Worm (Caenorhabditis elegans) whole organism, young adult: ENCODE measurements around the gene Y48A6B.14.

Experiments
- B0019.2 ChIP-seq: fragments of 200-800 bp; sonication (Bioruptor generic); conservative IDR thresholded peaks from 2 replicates; pipeline ENCODE4 v1.3.6; 2022; ENCODE audit warnings: missing genetic modification reagents, missing genetic modification characterization, missing compliant biosample characterization
- B0336.3 ChIP-seq: fragments of 200-800 bp; sonication (Bioruptor generic); IDR thresholded peaks from 2 replicates; pipeline ENCODE4 v1.3.6; 2022; ENCODE audit warnings: missing genetic modification characterization, missing compliant biosample characterization
- F33H1.4 ChIP-seq: fragments of 200-800 bp; sonication (Bioruptor generic); IDR thresholded peaks from 2 replicates; pipeline ENCODE4 v1.3.6; 2022; ENCODE audit warnings: missing genetic modification reagents, missing genetic modification characterization, missing compliant biosample characterization
- F39B2.1 ChIP-seq: fragments of 200-800 bp; sonication (Bioruptor generic); IDR thresholded peaks from 2 replicates; pipeline ENCODE4 v1.3.6; 2022; ENCODE audit warnings: missing genetic modification reagents, missing genetic modification characterization, missing compliant biosample characterization
- F49E8.2 ChIP-seq: sonication (generic microtip); optimal IDR thresholded peaks from 3 replicates; lab custom pipeline; 2017; ENCODE audit warnings: missing genetic modification characterization, mild to moderate bottlenecking, missing compliant biosample characterization, antibody characterized with exemption, moderate library complexity; ENCODE audit not compliant: insufficient read depth
- F57A8.1 ChIP-seq: fragments of 200-800 bp; sonication (Bioruptor generic); optimal IDR thresholded peaks from 2 replicates; lab custom pipeline; 2018; ENCODE audit warnings: mild to moderate bottlenecking, missing genetic modification characterization, moderate library complexity, missing compliant biosample characterization
- F57C9.4 ChIP-seq: sonication (generic microtip); optimal IDR thresholded peaks from 2 replicates; lab custom pipeline; 2017; ENCODE audit warnings: mild to moderate bottlenecking, missing genetic modification characterization, missing compliant biosample characterization
- Y53F4B.3 ChIP-seq: fragments of 200-800 bp; sonication (Bioruptor generic); IDR thresholded peaks from 2 replicates; pipeline ENCODE4 v1.3.6; 2022; ENCODE audit warnings: missing genetic modification reagents, missing genetic modification characterization, missing compliant biosample characterization
- Y67H2A.10 ChIP-seq: fragments of 200-800 bp; sonication (Bioruptor generic); conservative IDR thresholded peaks from 2 replicates; pipeline ENCODE4 v1.3.6; 2022; ENCODE audit warnings: missing genetic modification reagents, missing genetic modification characterization, missing compliant biosample characterization
- Y95B8A.8 ChIP-seq: fragments of 200-800 bp; sonication (Bioruptor generic); IDR thresholded peaks from 2 replicates; pipeline ENCODE4 v1.3.6; 2022; ENCODE audit warnings: missing genetic modification reagents, missing genetic modification characterization, missing compliant biosample characterization
- akir-1 ChIP-seq: fragments of 200-800 bp; sonication (Bioruptor generic); optimal IDR thresholded peaks from 2 replicates; lab custom pipeline; 2018; ENCODE audit warnings: mild to moderate bottlenecking, missing genetic modification characterization, moderate library complexity, missing compliant biosample characterization
- ama-1 ChIP-seq, 3 experiments: fragments of 150-350 bp in 1 of 3; sonication (generic microtip) in 2 of 3; optimal IDR thresholded peaks; 2 replicates each; lab custom pipeline; 2014 to 2018; ENCODE audit warnings: missing biosample characterization in 2 of 3, missing genetic modification characterization in 2 of 3, missing genetic modification reagents in 2 of 3
- aptf-2 ChIP-seq: fragments of 200-800 bp; sonication (Bioruptor generic); conservative IDR thresholded peaks from 2 replicates; pipeline ENCODE4 v1.3.6; 2022; ENCODE audit warnings: missing genetic modification reagents, missing genetic modification characterization, missing compliant biosample characterization
- atf-7 ChIP-seq: sonication (generic microtip); optimal IDR thresholded peaks from 2 replicates; lab custom pipeline; 2017; ENCODE audit warnings: mild to moderate bottlenecking, missing genetic modification characterization, missing compliant biosample characterization
- athp-1 ChIP-seq: sonication (generic microtip); optimal IDR thresholded peaks from 2 replicates; lab custom pipeline; 2017; ENCODE audit warnings: mild to moderate bottlenecking, missing genetic modification characterization, missing compliant biosample characterization
- ccch-3 ChIP-seq: fragments of 200-800 bp; sonication (Bioruptor generic); optimal IDR thresholded peaks from 2 replicates; lab custom pipeline; 2018; ENCODE audit warnings: mild to moderate bottlenecking, missing genetic modification characterization, missing compliant biosample characterization
- cebp-2 ChIP-seq: fragments of 200-800 bp; sonication (Bioruptor generic); IDR thresholded peaks from 2 replicates; pipeline ENCODE4 v1.3.6; 2022; ENCODE audit warnings: missing genetic modification characterization, missing compliant biosample characterization
- ceh-27 ChIP-seq: fragments of 200-800 bp; sonication (Bioruptor generic); optimal IDR thresholded peaks from 2 replicates; lab custom pipeline; 2018; ENCODE audit warnings: mild to moderate bottlenecking, missing genetic modification characterization, moderate library complexity, missing compliant biosample characterization
- chd-7 ChIP-seq: sonication (generic microtip); optimal IDR thresholded peaks from 2 replicates; lab custom pipeline; 2016; ENCODE audit warnings: mild to moderate bottlenecking, missing genetic modification characterization, moderate library complexity, missing compliant biosample characterization
- dpff-1 ChIP-seq: sonication (generic microtip); optimal IDR thresholded peaks from 2 replicates; lab custom pipeline; 2017; ENCODE audit warnings: mild to moderate bottlenecking, missing genetic modification characterization, missing compliant biosample characterization
- fkh-3 ChIP-seq: sonication (generic microtip); optimal IDR thresholded peaks from 2 replicates; lab custom pipeline; 2016; ENCODE audit warnings: mild to moderate bottlenecking, missing genetic modification characterization, missing compliant biosample characterization
- hlh-12 ChIP-seq: sonication (generic microtip); optimal IDR thresholded peaks from 2 replicates; lab custom pipeline; 2016; ENCODE audit warnings: missing genetic modification characterization, missing compliant biosample characterization
- hlh-26 ChIP-seq: fragments of 200-800 bp; sonication (Bioruptor generic); conservative IDR thresholded peaks from 2 replicates; pipeline ENCODE4 v1.3.6; 2022; ENCODE audit warnings: missing genetic modification reagents, missing genetic modification characterization, missing compliant biosample characterization
- hrde-1 ChIP-seq: sonication (generic microtip); optimal IDR thresholded peaks from 2 replicates; lab custom pipeline; 2016; ENCODE audit warnings: missing genetic modification characterization, mild to moderate bottlenecking, missing compliant biosample characterization, moderate library complexity, missing genotype, missing genetic modification reagents, borderline replicate concordance
- lir-1 ChIP-seq: fragments of 200-800 bp; sonication (Bioruptor generic); conservative IDR thresholded peaks from 2 replicates; pipeline ENCODE4 v1.3.6; 2022; ENCODE audit warnings: missing genetic modification reagents, missing genetic modification characterization, missing compliant biosample characterization
- lsl-1 ChIP-seq: fragments of 200-800 bp; sonication (Bioruptor generic); optimal IDR thresholded peaks from 2 replicates; lab custom pipeline; 2018; ENCODE audit warnings: mild to moderate bottlenecking, missing genetic modification characterization, moderate library complexity, missing compliant biosample characterization
- lsy-27 ChIP-seq: sonication (generic microtip); optimal IDR thresholded peaks from 2 replicates; lab custom pipeline; 2017; ENCODE audit warnings: missing genetic modification characterization, mild to moderate bottlenecking, missing compliant biosample characterization, antibody characterized with exemption, missing genotype, borderline replicate concordance; ENCODE audit not compliant: insufficient read depth
- madf-8 ChIP-seq: fragments of 200-800 bp; sonication (Bioruptor generic); conservative IDR thresholded peaks from 2 replicates; pipeline ENCODE4 v1.3.6; 2022; ENCODE audit warnings: missing genetic modification reagents, missing genetic modification characterization, missing compliant biosample characterization
- mes-4 ChIP-seq: sonication (generic microtip); optimal IDR thresholded peaks from 2 replicates; lab custom pipeline; 2016; ENCODE audit warnings: missing genotype, missing genetic modification characterization, missing compliant biosample characterization
- nfya-1 ChIP-seq: sonication (generic microtip); optimal IDR thresholded peaks from 2 replicates; lab custom pipeline; 2017; ENCODE audit warnings: antibody characterized with exemption, missing compliant biosample characterization, missing genetic modification characterization, borderline replicate concordance; ENCODE audit not compliant: insufficient read depth
- nfya-2 ChIP-seq: fragments of 200-800 bp; sonication (Bioruptor generic); IDR thresholded peaks from 2 replicates; pipeline ENCODE4 v1.3.6; 2022; ENCODE audit warnings: missing genetic modification reagents, missing genetic modification characterization, missing compliant biosample characterization
- nhr-179 ChIP-seq: sonication (generic microtip); optimal IDR thresholded peaks from 2 replicates; lab custom pipeline; 2016; ENCODE audit warnings: mild to moderate bottlenecking, missing genetic modification characterization, missing compliant biosample characterization
- nhr-80 ChIP-seq: sonication (generic microtip); optimal IDR thresholded peaks from 2 replicates; lab custom pipeline; 2016; ENCODE audit warnings: missing genetic modification characterization, missing compliant biosample characterization
- nhr-90 ChIP-seq: sonication (generic microtip); optimal IDR thresholded peaks from 2 replicates; lab custom pipeline; 2016; ENCODE audit warnings: missing genotype, mild to moderate bottlenecking, missing genetic modification characterization, missing compliant biosample characterization
- pbrm-1 ChIP-seq: fragments of 200-800 bp; sonication (Bioruptor generic); IDR thresholded peaks from 2 replicates; pipeline ENCODE4 v1.3.6; 2022; ENCODE audit warnings: missing genetic modification reagents, missing genetic modification characterization, missing compliant biosample characterization
- pha-4 ChIP-seq: fragments of 150-350 bp; sonication (generic microtip); optimal IDR thresholded peaks from 2 replicates; lab custom pipeline; 2014; ENCODE audit warnings: missing biosample characterization, missing genetic modification reagents, missing genetic modification characterization
- sdz-38 ChIP-seq: sonication (generic microtip); optimal IDR thresholded peaks from 2 replicates; lab custom pipeline; 2016; ENCODE audit warnings: missing genotype, missing genetic modification characterization, missing compliant biosample characterization
- snpc-1.3 ChIP-seq: sonication (generic microtip); optimal IDR thresholded peaks from 2 replicates; lab custom pipeline; 2017; ENCODE audit warnings: missing genetic modification characterization, mild to moderate bottlenecking, missing compliant biosample characterization, antibody characterized with exemption, moderate library complexity, missing genotype, missing genetic modification reagents; ENCODE audit not compliant: insufficient read depth
- snpc-3.4 ChIP-seq: sonication (generic microtip); optimal IDR thresholded peaks from 2 replicates; lab custom pipeline; 2017; ENCODE audit warnings: missing genetic modification characterization, mild to moderate bottlenecking, missing compliant biosample characterization, antibody characterized with exemption, moderate library complexity, missing genotype, missing genetic modification reagents
- sptf-2 ChIP-seq: fragments of 200-800 bp; sonication (Bioruptor generic); optimal IDR thresholded peaks from 2 replicates; lab custom pipeline; 2018; ENCODE audit warnings: mild to moderate bottlenecking, missing genetic modification characterization, missing compliant biosample characterization
- unc-62 ChIP-seq: fragments of 150-350 bp; optimal IDR thresholded peaks from 2 replicates; lab custom pipeline; 2014; ENCODE audit warnings: missing biosample characterization, missing genetic modification reagents, missing genetic modification characterization
- xnd-1 ChIP-seq: sonication (generic microtip); optimal IDR thresholded peaks from 2 replicates; lab custom pipeline; 2016; ENCODE audit warnings: missing genotype, missing genetic modification reagents, missing genetic modification characterization, missing compliant biosample characterization
- zfh-2 ChIP-seq: fragments of 200-800 bp; sonication (Bioruptor generic); conservative IDR thresholded peaks from 2 replicates; pipeline ENCODE4 v1.3.6; 2022; ENCODE audit warnings: missing genetic modification reagents, missing genetic modification characterization, missing compliant biosample characterization
- ztf-18 ChIP-seq: sonication (generic microtip); optimal IDR thresholded peaks from 2 replicates; lab custom pipeline; 2016; ENCODE audit warnings: missing genotype, mild to moderate bottlenecking, missing genetic modification characterization, missing compliant biosample characterization
- ztf-22 ChIP-seq: fragments of 200-800 bp; sonication (Bioruptor generic); optimal IDR thresholded peaks from 2 replicates; lab custom pipeline; 2018; ENCODE audit warnings: mild to moderate bottlenecking, missing genetic modification characterization, moderate library complexity, missing compliant biosample characterization
- ztf-26 ChIP-seq: sonication (generic microtip); optimal IDR thresholded peaks from 2 replicates; lab custom pipeline; 2017; ENCODE audit warnings: missing genetic modification characterization, missing compliant biosample characterization
- ztf-28 ChIP-seq: fragments of 200-800 bp; sonication (Bioruptor generic); IDR thresholded peaks from 2 replicates; pipeline ENCODE4 v1.3.6; 2022; ENCODE audit warnings: missing genetic modification reagents, missing genetic modification characterization, missing compliant biosample characterization

The Y48A6B.14 gene

DNA sequence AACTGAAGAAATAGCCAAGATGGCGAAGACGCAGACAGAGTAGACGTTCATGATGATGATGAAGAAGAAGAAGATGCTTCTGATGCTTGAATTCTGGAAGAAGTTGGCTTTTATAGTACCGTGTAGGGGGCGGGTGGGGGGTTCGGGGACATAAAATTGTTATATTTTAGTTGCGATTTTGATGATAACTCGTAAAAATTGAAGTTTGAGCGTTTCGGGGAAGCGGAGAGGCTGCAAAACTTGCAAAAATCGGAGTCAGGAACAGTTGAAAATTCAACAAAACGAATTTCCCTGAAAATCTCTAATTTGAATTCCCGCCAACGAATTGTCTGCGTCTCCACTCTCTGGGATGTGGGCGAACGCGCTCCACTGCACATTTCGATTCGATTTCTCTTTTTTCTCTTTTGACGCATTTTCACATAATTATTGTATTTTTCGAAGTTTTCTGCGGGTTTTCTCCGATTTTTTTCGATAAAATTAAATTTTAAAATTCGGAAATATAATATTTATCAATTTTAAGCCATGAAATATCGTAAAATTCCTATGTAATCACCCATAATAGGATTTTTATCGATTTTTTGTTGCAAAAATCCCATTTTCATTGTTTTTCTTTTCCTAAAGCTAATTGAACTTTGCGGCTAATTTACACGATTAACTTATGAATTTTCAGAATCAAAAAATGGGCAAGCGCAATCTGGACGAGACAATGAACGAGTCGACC, 23.7 kb upstream of the Y48A6B.14 start, which contains the start of the genes fipr-17 and Y48A6B.3 (continued):
- TF ChIP-seq F33H1.4 (peak; percentile 76), lir-1 (GFP tag; lab: Robert Waterston, UW) (0 out of 2 replicates have a peak, but pooled peaks have one; percentile 13), hlh-26 (GFP tag; lab: Robert Waterston, UW) (no peak), F49E8.2 (tag; lab: Kevin White, UChicago) (peak; percentile 69), ceh-27 (GFP tag; lab: Kevin White, UChicago) (peak; percentile 42), fkh-3 (no peak), ztf-22 (GFP tag; lab: Kevin White, UChicago) (no peak), nhr-80 (tag; lab: Kevin White, UChicago) (no peak), sdz-38 (tag; lab: Kevin White, UChicago) (no peak), Y95B8A.8 (GFP tag; lab: Robert Waterston, UW) (no peak), cebp-2 (GFP tag; lab: Robert Waterston, UW) (no peak), xnd-1 (peak; percentile 35), snpc-3.4 (tag; lab: Kevin White, UChicago) (peak; percentile 69), ztf-28 (GFP tag; lab: Robert Waterston, UW) (0 out of 2 replicates have a peak, but pooled peaks have one; percentile 43), F57C9.4 (tag; lab: Kevin White, UChicago) (no peak), pha-4 (peak; percentile 62), hlh-12 (tag; lab: Kevin White, UChicago) (no peak), Y67H2A.10 (GFP tag; lab: Robert Waterston, UW) (no peak), athp-1 (tag; lab: Kevin White, UChicago) (peak; percentile 21), hrde-1 (tag; lab: Kevin White, UChicago) (no peak), nhr-179 (tag; lab: Kevin White, UChicago) (no peak), unc-62 (GFP tag; lab: Kevin White, UChicago) (no peak), F57A8.1 (GFP tag; lab: Kevin White, UChicago) (no peak), akir-1 (GFP tag; lab: Kevin White, UChicago) (no peak), B0019.2 (GFP tag; lab: Robert Waterston, UW) (peak; percentile 78), ama-1 (optimal IDR thresholded peaks at IDR 0.05; lab: Kevin White, UChicago) (no peak), ama-1 (GFP tag; optimal IDR thresholded peaks at IDR 0.05; lab: Kevin White, UChicago) (no peak), B0336.3 (0 out of 2 replicates have a peak, but pooled peaks have one; percentile 24), mes-4 (no peak), nfya-1 (tag; lab: Kevin White, UChicago) (no peak), dpff-1 (tag; lab: Kevin White, UChicago) (no peak), ztf-26 (tag; lab: Kevin White, UChicago) (no peak), aptf-2 (no peak), ccch-3 (no peak), pbrm-1 (peak; percentile 46; the same call in 1 of the 2 replicates), Y53F4B.3 (no peak), chd-7 (tag; lab: Kevin White, UChicago) (no peak), ztf-18 (tag; lab: Kevin White, UChicago) (peak; percentile 31), madf-8 (GFP tag; lab: Robert Waterston, UW) (peak; percentile 60), nhr-90 (tag; lab: Kevin White, UChicago) (no peak), lsy-27 (tag; lab: Kevin White, UChicago) (no peak), sptf-2 (no peak), snpc-1.3 (tag; lab: Kevin White, UChicago) (peak; percentile 23), nfya-2 (GFP tag; lab: Robert Waterston, UW) (no peak), atf-7 (tag; lab: Kevin White, UChicago) (no peak), F39B2.1 (no peak), lsl-1 (peak; percentile 80), zfh-2 (GFP tag; lab: Robert Waterston, UW) (no peak)
